Fruit fly (Drosophila melanogaster) whole organism: ENCODE results near the gene CG42813.

ENCODE experiments used
- CG8478 ChIP-seq: fragments of >200 bp; optimal IDR thresholded peaks from 2 replicates; lab custom pipeline; 2018; ENCODE audit warnings: inconsistent platforms
- Dll ChIP-seq: fragments of >200 bp; optimal IDR thresholded peaks from 2 replicates; lab custom pipeline; 2017
- EcR ChIP-seq, 2 experiments: fragments of >200 bp; optimal IDR thresholded peaks; 2 replicates each; lab custom pipeline; 2017; ENCODE audit warnings: missing biosample characterization in 2 of 2, missing genetic modification characterization in 2 of 2, missing genetic modification reagents in 2 of 2
- pan ChIP-seq: fragments of >200 bp; optimal IDR thresholded peaks from 2 replicates; lab custom pipeline; 2017
- psq ChIP-seq: fragments of >200 bp; optimal IDR thresholded peaks from 2 replicates; lab custom pipeline; 2017
- usp ChIP-seq: fragments of >200 bp; optimal IDR thresholded peaks from 2 replicates; lab custom pipeline; 2017; ENCODE audit warnings: missing biosample characterization, missing genetic modification characterization, mixed read lengths

- TF ChIP-seq CG8478 (no peak), usp (GFP tag; lab: Kevin White, UChicago) (no peak), psq (no peak), Dll (lab: Kevin White, UChicago) (peak; percentile 6), EcR (GFP tag; optimal IDR thresholded peaks at IDR 0.05; lab: Kevin White, UChicago) (no peak), pan (lab: Kevin White, UChicago) (no peak)
Observed at dm6 chr3R:27263434-27264215, 35.3 kb upstream of the CG42813 start, which contains the start of gene woc.
